Worm (Caenorhabditis elegans): ENCODE measurements around the gene rol-8.

The rol-8 gene

ce11 chrII:7531478-7531877 is 12.4 kb upstream of the rol-8 start:
- no peak for TF ChIP-seq mls-2 (tag; optimal IDR thresholded peaks at IDR 0.05)
- no peak for TF ChIP-seq hlh-1 (tag; optimal IDR thresholded peaks at IDR 0.05)
- no peak for TF ChIP-seq nhr-237 (tag; optimal IDR thresholded peaks at IDR 0.05)
- TF ChIP-seq sptf-1 (tag; optimal IDR thresholded peaks at IDR 0.05): no peak
- TF ChIP-seq nhr-12 (tag; optimal IDR thresholded peaks at IDR 0.05): no peak
- no peak for TF ChIP-seq ceh-43 (GFP tag; optimal IDR thresholded peaks at IDR 0.05)
- TF ChIP-seq cnd-1 (tag; optimal IDR thresholded peaks at IDR 0.05): no peak
- no peak for TF ChIP-seq tbx-8 (GFP tag; optimal IDR thresholded peaks at IDR 0.05)
- TF ChIP-seq ceh-83 (GFP tag; optimal IDR thresholded peaks at IDR 0.05): no peak
- TF ChIP-seq zip-8 (tag; optimal IDR thresholded peaks at IDR 0.05): no peak
- no peak for TF ChIP-seq unc-39 (tag; optimal IDR thresholded peaks at IDR 0.05)
- no peak for TF ChIP-seq ceh-39 (tag; optimal IDR thresholded peaks at IDR 0.05)
- no peak for TF ChIP-seq nhr-28 (tag; optimal IDR thresholded peaks at IDR 0.05)
- no peak for TF ChIP-seq lsy-2 (tag; optimal IDR thresholded peaks at IDR 0.05)
- no peak for TF ChIP-seq unc-62 (GFP tag; optimal IDR thresholded peaks at IDR 0.05)
- TF ChIP-seq ces-1 (GFP tag; optimal IDR thresholded peaks at IDR 0.05): no peak
- no peak for TF ChIP-seq bed-3 (GFP tag; optimal IDR thresholded peaks at IDR 0.05)
- TF ChIP-seq elt-3 (tag; optimal IDR thresholded peaks at IDR 0.05): no peak
- no peak for TF ChIP-seq lin-13 (tag; optimal IDR thresholded peaks at IDR 0.05)

- TF ChIP-seq elt-1 (tag; optimal IDR thresholded peaks at IDR 0.05; ENCODE audit: borderline replicate concordance, insufficient read depth) (peak; percentile 82), nhr-76 (tag; optimal IDR thresholded peaks at IDR 0.05) (no peak)
Measured at ce11 chrII:7534369-7534768, 9.5 kb upstream of the rol-8 start, which contains the start of gene wrt-10. Gene wrt-10 (minus strand): TSS chrII:7534563.

ce11 chrII:7534934-7535333 is 9.0 kb upstream of the rol-8 start, which contains the start of gene ZK1290.13:
Gene ZK1290.13 (plus strand): TSS chrII:7535006.
- TF ChIP-seq ceh-83 (GFP tag; optimal IDR thresholded peaks at IDR 0.05) (no peak), ces-1 (GFP tag; optimal IDR thresholded peaks at IDR 0.05) (no peak), lin-13 (tag; optimal IDR thresholded peaks at IDR 0.05) (no peak), lin-32 (GFP tag; optimal IDR thresholded peaks at IDR 0.05) (no peak), nhr-28 (tag; optimal IDR thresholded peaks at IDR 0.05) (no peak), M03D4.4 (tag; optimal IDR thresholded peaks at IDR 0.05) (no peak), flh-1 (GFP tag; optimal IDR thresholded peaks at IDR 0.05) (no peak), bed-3 (GFP tag; optimal IDR thresholded peaks at IDR 0.05) (no peak), snpc-4 (tag; optimal IDR thresholded peaks at IDR 0.05) (no peak), cnd-1 (tag; optimal IDR thresholded peaks at IDR 0.05) (no peak), ztf-11 (tag; optimal IDR thresholded peaks at IDR 0.05) (no peak), nhr-76 (tag; optimal IDR thresholded peaks at IDR 0.05) (no peak), unc-120 (tag; optimal IDR thresholded peaks at IDR 0.05; ENCODE audit: poor library complexity, severe bottlenecking) (no peak), nhr-237 (tag; optimal IDR thresholded peaks at IDR 0.05) (no peak), sptf-1 (tag; optimal IDR thresholded peaks at IDR 0.05) (no peak), unc-62 (GFP tag; optimal IDR thresholded peaks at IDR 0.05) (no peak), blmp-1 (tag; optimal IDR thresholded peaks at IDR 0.05) (no peak), tbx-8 (GFP tag; optimal IDR thresholded peaks at IDR 0.05) (no peak), zip-8 (tag; optimal IDR thresholded peaks at IDR 0.05) (no peak), elt-1 (tag; optimal IDR thresholded peaks at IDR 0.05; ENCODE audit: borderline replicate concordance, insufficient read depth) (no peak)

- TF ChIP-seq nhr-28 (tag; optimal IDR thresholded peaks at IDR 0.05): no peak
- TF ChIP-seq lsy-2 (tag; optimal IDR thresholded peaks at IDR 0.05): peak; percentile 82
- no peak for TF ChIP-seq ces-1 (GFP tag; optimal IDR thresholded peaks at IDR 0.05)
- TF ChIP-seq sem-2 (GFP tag; optimal IDR thresholded peaks at IDR 0.05): no peak
- TF ChIP-seq ceh-83 (GFP tag; optimal IDR thresholded peaks at IDR 0.05): no peak
- peak; percentile 8 for TF ChIP-seq ceh-39 (tag; optimal IDR thresholded peaks at IDR 0.05)
- TF ChIP-seq M03D4.4 (tag; optimal IDR thresholded peaks at IDR 0.05): no peak
- no peak for TF ChIP-seq elt-1 (tag; optimal IDR thresholded peaks at IDR 0.05; ENCODE audit: borderline replicate concordance, insufficient read depth)
- TF ChIP-seq nhr-76 (tag; optimal IDR thresholded peaks at IDR 0.05): no peak
- TF ChIP-seq flh-1 (GFP tag; optimal IDR thresholded peaks at IDR 0.05): no peak
- TF ChIP-seq hlh-1 (tag; optimal IDR thresholded peaks at IDR 0.05): peak; percentile 10
- TF ChIP-seq zip-8 (tag; optimal IDR thresholded peaks at IDR 0.05): no peak
- TF ChIP-seq unc-120 (tag; optimal IDR thresholded peaks at IDR 0.05; ENCODE audit: poor library complexity, severe bottlenecking): no peak
- no peak for TF ChIP-seq ceh-43 (GFP tag; optimal IDR thresholded peaks at IDR 0.05)
- no peak for TF ChIP-seq blmp-1 (tag; optimal IDR thresholded peaks at IDR 0.05)
- no peak for TF ChIP-seq bed-3 (GFP tag; optimal IDR thresholded peaks at IDR 0.05)
- no peak for TF ChIP-seq snpc-4 (tag; optimal IDR thresholded peaks at IDR 0.05)
- no peak for TF ChIP-seq mls-2 (tag; optimal IDR thresholded peaks at IDR 0.05)
- TF ChIP-seq mep-1 (tag; optimal IDR thresholded peaks at IDR 0.05): peak; percentile 67
- TF ChIP-seq unc-62 (GFP tag; optimal IDR thresholded peaks at IDR 0.05): no peak
- no peak for TF ChIP-seq ham-2 (GFP tag; optimal IDR thresholded peaks at IDR 0.05)
- no peak for TF ChIP-seq ztf-11 (tag; optimal IDR thresholded peaks at IDR 0.05)
Measured at ce11 chrII:7537603-7538230, 6.2 kb upstream of the rol-8 start, which contains the start of gene nfi-1. Gene nfi-1 (plus strand): TSS chrII:7538180.
